Worm (Caenorhabditis elegans) whole organism, mixed stage, embryonic: ENCODE data around the gene F36D3.4.

ENCODE experiments used
- bed-3 ChIP-seq: fragments of 200-800 bp; sonication (Bioruptor generic); optimal IDR thresholded peaks from 3 replicates; lab custom pipeline; 2018; ENCODE audit warnings: mild to moderate bottlenecking, missing genetic modification characterization, moderate library complexity, missing compliant biosample characterization
- ham-2 ChIP-seq: fragments of 200-800 bp; sonication (Bioruptor generic); optimal IDR thresholded peaks from 2 replicates; lab custom pipeline; 2018; ENCODE audit warnings: mild to moderate bottlenecking, missing genetic modification characterization, missing compliant biosample characterization
- snpc-4 ChIP-seq: fragments of 150-350 bp; optimal IDR thresholded peaks from 2 replicates; lab custom pipeline; 2014; ENCODE audit warnings: missing biosample characterization, missing genetic modification characterization
- sptf-1 ChIP-seq: sonication (generic microtip); optimal IDR thresholded peaks from 2 replicates; lab custom pipeline; 2017; ENCODE audit warnings: mild to moderate bottlenecking, missing genetic modification characterization, moderate library complexity, missing compliant biosample characterization
- tbx-8 ChIP-seq: fragments of 200-800 bp; sonication (Bioruptor generic); optimal IDR thresholded peaks from 2 replicates; lab custom pipeline; 2018; ENCODE audit warnings: mild to moderate bottlenecking, missing genetic modification characterization, moderate library complexity, missing compliant biosample characterization
- unc-62 ChIP-seq: fragments of 150-350 bp; optimal IDR thresholded peaks from 2 replicates; lab custom pipeline; 2014; ENCODE audit warnings: missing biosample characterization, missing genetic modification reagents, missing genetic modification characterization

ce11 chrV:16494359-16494758 is 23.2 kb downstream of the F36D3.4 start, which contains the start of gene comt-2:
- no peak for TF ChIP-seq unc-62 (GFP tag; lab: Kevin White, UChicago)
- TF ChIP-seq snpc-4 (tag; lab: Kevin White, UChicago), result no peak
- TF ChIP-seq tbx-8, result no peak
- no peak for TF ChIP-seq bed-3 (GFP tag; lab: Kevin White, UChicago)
- TF ChIP-seq ham-2 (GFP tag; lab: Kevin White, UChicago), result no peak
- TF ChIP-seq sptf-1 (tag; lab: Kevin White, UChicago), result no peak
